Worm (Caenorhabditis elegans): ENCODE measurements around the gene cept-1.

cept-1 gene

ce11 chrX:12815367-12815766 lies 53.5 kb downstream of the cept-1 start:
- TF ChIP-seq zag-1 (tag; optimal IDR thresholded peaks at IDR 0.05) (no peak), daf-12 (tag; optimal IDR thresholded peaks at IDR 0.05) (no peak), nhr-12 (tag; optimal IDR thresholded peaks at IDR 0.05) (no peak), mml-1 (tag; optimal IDR thresholded peaks at IDR 0.05) (no peak), nhr-28 (tag; optimal IDR thresholded peaks at IDR 0.05) (no peak), lsy-12 (tag; optimal IDR thresholded peaks at IDR 0.05) (no peak), nhr-67 (tag; optimal IDR thresholded peaks at IDR 0.05) (no peak), pha-4 (tag; optimal IDR thresholded peaks at IDR 0.05) (no peak), nhr-77 (tag; optimal IDR thresholded peaks at IDR 0.05) (no peak), jun-1 (tag; optimal IDR thresholded peaks at IDR 0.05) (no peak), pqm-1 (tag; optimal IDR thresholded peaks at IDR 0.05) (no peak), elt-2 (tag; optimal IDR thresholded peaks at IDR 0.05) (no peak), sea-2 (GFP tag; optimal IDR thresholded peaks at IDR 0.05) (no peak), nhr-23 (tag; optimal IDR thresholded peaks at IDR 0.05) (no peak), nhr-43 (tag; optimal IDR thresholded peaks at IDR 0.05; ENCODE audit: poor library complexity, severe bottlenecking) (no peak), fos-1 (tag; optimal IDR thresholded peaks at IDR 0.05) (no peak), R02D3.7 (tag; optimal IDR thresholded peaks at IDR 0.05) (no peak)
